Fruit fly (Drosophila melanogaster) whole organism, pupa: ENCODE measurements around the gene Cnep1r1.

Experiments
- CG12605 ChIP-seq: fragments of 200-800 bp; sonication (Bioruptor generic); IDR thresholded peaks from 2 replicates; pipeline ENCODE4 v1.3.6; 2022; ENCODE audit warnings: missing biosample characterization, missing genetic modification characterization
- CG15710 ChIP-seq: fragments of 200-800 bp; sonication (Bioruptor generic); optimal IDR thresholded peaks from 2 replicates; lab custom pipeline; 2018; ENCODE audit warnings: missing biosample characterization, mild to moderate bottlenecking, missing genetic modification characterization, moderate library complexity
- CG17806 ChIP-seq: fragments of 200-800 bp; sonication (Bioruptor generic); optimal IDR thresholded peaks from 2 replicates; lab custom pipeline; 2018; ENCODE audit warnings: missing biosample characterization, mild to moderate bottlenecking, missing genetic modification characterization, moderate library complexity
- CG32121 ChIP-seq: fragments of 200-800 bp; sonication (Bioruptor generic); IDR thresholded peaks from 2 replicates; pipeline ENCODE4 v1.3.6; 2022; ENCODE audit warnings: missing biosample characterization, missing genetic modification characterization
- CG4496 ChIP-seq: fragments of 200-800 bp; sonication (Bioruptor generic); IDR thresholded peaks from 3 replicates; pipeline ENCODE4 v1.3.6; 2022; ENCODE audit warnings: missing biosample characterization, missing genetic modification characterization
- CG8301 ChIP-seq: fragments of 200-800 bp; sonication (Bioruptor generic); optimal IDR thresholded peaks from 2 replicates; lab custom pipeline; 2018; ENCODE audit warnings: missing biosample characterization, mild to moderate bottlenecking, missing genetic modification characterization
- EcR ChIP-seq: fragments of 200-800 bp; sonication (Bioruptor generic); optimal IDR thresholded peaks from 3 replicates; lab custom pipeline; 2019; ENCODE audit warnings: missing biosample characterization, missing genetic modification characterization, mild to moderate bottlenecking, moderate library complexity, missing genetic modification reagents
- Ets98B ChIP-seq: fragments of 200-800 bp; sonication (Bioruptor generic); IDR thresholded peaks from 2 replicates; pipeline ENCODE4 v1.3.6; 2022; ENCODE audit warnings: missing biosample characterization, missing genetic modification characterization
- fd96Ca ChIP-seq: fragments of 200-800 bp; sonication (Bioruptor generic); IDR thresholded peaks from 3 replicates; pipeline ENCODE4 v1.3.6; 2022; ENCODE audit warnings: missing biosample characterization, missing genetic modification characterization
- gl ChIP-seq: fragments of 200-800 bp; sonication (Bioruptor generic); optimal IDR thresholded peaks from 2 replicates; lab custom pipeline; 2018; ENCODE audit warnings: missing biosample characterization, mild to moderate bottlenecking, missing genetic modification characterization

dm6 chrX:22917886-22918285 is 27.2 kb upstream of the Cnep1r1 start:
- TF ChIP-seq gl (tag; lab: Kevin White, UChicago) (no peak), CG8301 (tag; lab: Kevin White, UChicago) (no peak), Ets98B (no peak), CG17806 (no peak), CG12605 (GFP tag; lab: Robert Waterston, UW) (no peak), fd96Ca (GFP tag; lab: Robert Waterston, UW) (no peak), CG4496 (no peak), EcR (GFP tag; lab: Kevin White, UChicago) (no peak), CG32121 (GFP tag; lab: Robert Waterston, UW) (no peak), CG15710 (tag; lab: Kevin White, UChicago) (no peak)
